Fruit fly (Drosophila melanogaster) S2 (cell line): Measurements from ENCODE around the gene CG18764.

ENCODE experiments used
- CG8478 ChIP-seq: fragments of >200 bp; optimal IDR thresholded peaks from 2 replicates; lab custom pipeline; 2018
- CTCF ChIP-seq, 2 experiments: fragments of >200 bp; optimal IDR thresholded peaks; 2 replicates each; lab custom pipeline; 2018

CG18764 gene

dm6 chr3R:11649449-11649848, 22.8 kb downstream of the CG18764 start:
- TF ChIP-seq CG8478 (lab: Kevin White, UChicago), result no peak
- no peak for TF ChIP-seq CTCF (optimal IDR thresholded peaks at IDR 0.05; lab: Kevin White, UChicago)

- TF ChIP-seq CG8478 (lab: Kevin White, UChicago) (no peak), CTCF (optimal IDR thresholded peaks at IDR 0.05; lab: Kevin White, UChicago) (no peak)
Observed at dm6 chr3R:11650105-11651039, 23.7 kb downstream of the CG18764 start, which contains the start of the genes Csk and Elp1. Gene Csk (minus strand): TSS chr3R:11650706. Gene Elp1 (plus strand): TSS chr3R:11650971.

- TF ChIP-seq CG8478 (lab: Kevin White, UChicago), result no peak
- TF ChIP-seq CTCF (optimal IDR thresholded peaks at IDR 0.05; lab: Kevin White, UChicago), result no peak
Observed at dm6 chr3R:11655873-11656374, 29.2 kb downstream of the CG18764 start, which contains the start of gene CG42327. Gene CG42327 (plus strand): TSS chr3R:11656149.

- TF ChIP-seq CG8478 (lab: Kevin White, UChicago), result no peak
- TF ChIP-seq CTCF (optimal IDR thresholded peaks at IDR 0.05; lab: Kevin White, UChicago), result no peak
Observed at dm6 chr3R:11656614-11657216, 30.0 kb downstream of the CG18764 start.

- TF ChIP-seq CG8478 (lab: Kevin White, UChicago), result no peak
- no peak for TF ChIP-seq CTCF (optimal IDR thresholded peaks at IDR 0.05; lab: Kevin White, UChicago)
Observed at dm6 chr3R:11657786-11658193, 31.1 kb downstream of the CG18764 start.

- TF ChIP-seq CTCF (optimal IDR thresholded peaks at IDR 0.05; lab: Kevin White, UChicago), result no peak
- no peak for TF ChIP-seq CG8478 (lab: Kevin White, UChicago)
Observed at dm6 chr3R:11661187-11661586, 34.5 kb downstream of the CG18764 start.

dm6 chr3R:11661712-11662111, 35.0 kb downstream of the CG18764 start:
- TF ChIP-seq CG8478 (lab: Kevin White, UChicago) (no peak), CTCF (optimal IDR thresholded peaks at IDR 0.05; lab: Kevin White, UChicago) (no peak)

dm6 chr3R:11662617-11663016, 35.9 kb downstream of the CG18764 start:
- TF ChIP-seq CG8478 (lab: Kevin White, UChicago) (no peak), CTCF (optimal IDR thresholded peaks at IDR 0.05; lab: Kevin White, UChicago) (no peak)

dm6 chr3R:11663441-11663840, 36.8 kb downstream of the CG18764 start:
- no peak for TF ChIP-seq CG8478 (lab: Kevin White, UChicago)
- no peak for TF ChIP-seq CTCF (optimal IDR thresholded peaks at IDR 0.05; lab: Kevin White, UChicago)

- TF ChIP-seq CG8478 (lab: Kevin White, UChicago) (no peak), CTCF (optimal IDR thresholded peaks at IDR 0.05; lab: Kevin White, UChicago) (peak; percentile 92)
Observed at dm6 chr3R:11665508-11665907, 38.8 kb downstream of the CG18764 start.

- TF ChIP-seq CTCF (optimal IDR thresholded peaks at IDR 0.05; lab: Kevin White, UChicago), result no peak
- no peak for TF ChIP-seq CG8478 (lab: Kevin White, UChicago)
Observed at dm6 chr3R:11665925-11666687, 39.4 kb downstream of the CG18764 start.

- TF ChIP-seq CG8478 (lab: Kevin White, UChicago), result no peak
- no peak for TF ChIP-seq CTCF (optimal IDR thresholded peaks at IDR 0.05; lab: Kevin White, UChicago)
Observed at dm6 chr3R:11669017-11669953, 42.6 kb downstream of the CG18764 start.

- TF ChIP-seq CG8478 (lab: Kevin White, UChicago), result no peak
- TF ChIP-seq CTCF (optimal IDR thresholded peaks at IDR 0.05; lab: Kevin White, UChicago), result no peak
Observed at dm6 chr3R:11669954-11670347, 43.3 kb downstream of the CG18764 start.
